Worm (Caenorhabditis elegans) whole organism, L2 larva: ENCODE results near the gene srh-76.

Experiments
- C34F6.9 ChIP-seq: fragments of 150-350 bp; optimal IDR thresholded peaks from 2 replicates; lab custom pipeline; 2014; ENCODE audit warnings: missing biosample characterization, missing genetic modification characterization
- F13H6.1 ChIP-seq: sonication (generic microtip); optimal IDR thresholded peaks from 2 replicates; lab custom pipeline; 2016; ENCODE audit warnings: missing genetic modification characterization, missing compliant biosample characterization
- R02D3.7 ChIP-seq: fragments of 150-350 bp; optimal IDR thresholded peaks from 2 replicates; lab custom pipeline; 2014; ENCODE audit warnings: missing biosample characterization, missing genetic modification characterization
- Y55F3AM.14 ChIP-seq: fragments of 200-800 bp; sonication (Bioruptor generic); optimal IDR thresholded peaks from 2 replicates; lab custom pipeline; 2018; ENCODE audit warnings: mild to moderate bottlenecking, missing genetic modification characterization, missing compliant biosample characterization
- ZK546.5 ChIP-seq: sonication (generic microtip); optimal IDR thresholded peaks from 2 replicates; lab custom pipeline; 2017; ENCODE audit warnings: missing biosample characterization, missing genetic modification characterization
- alr-1 ChIP-seq: fragments of 150-350 bp; optimal IDR thresholded peaks from 2 replicates; lab custom pipeline; 2014; ENCODE audit warnings: missing biosample characterization, missing genetic modification characterization
- aly-2 ChIP-seq: fragments of 150-350 bp; optimal IDR thresholded peaks from 2 replicates; lab custom pipeline; 2014; ENCODE audit warnings: missing biosample characterization, missing genetic modification characterization
- ama-1 ChIP-seq: fragments of 150-350 bp; optimal IDR thresholded peaks from 2 replicates; lab custom pipeline; 2018; ENCODE audit warnings: inconsistent platforms
- blmp-1 ChIP-seq: sonication (generic microtip); optimal IDR thresholded peaks from 2 replicates; lab custom pipeline; 2017; ENCODE audit warnings: missing genetic modification characterization, mild to moderate bottlenecking, missing compliant biosample characterization, antibody characterized with exemption, moderate library complexity; ENCODE audit not compliant: insufficient read depth
- ceh-16 ChIP-seq: fragments of 150-350 bp; optimal IDR thresholded peaks from 2 replicates; lab custom pipeline; 2014; ENCODE audit warnings: missing biosample characterization, missing genetic modification characterization
- ceh-82 ChIP-seq: fragments of 150-350 bp; optimal IDR thresholded peaks from 2 replicates; lab custom pipeline; 2014; ENCODE audit warnings: missing biosample characterization, missing genetic modification characterization
- crh-2 ChIP-seq: sonication (generic microtip); optimal IDR thresholded peaks from 2 replicates; lab custom pipeline; 2017; ENCODE audit warnings: missing biosample characterization, missing genetic modification characterization
- dmd-4 ChIP-seq: sonication (generic microtip); optimal IDR thresholded peaks from 2 replicates; lab custom pipeline; 2017; ENCODE audit warnings: missing biosample characterization, missing genetic modification characterization
- egl-27 ChIP-seq: sonication (generic microtip); optimal IDR thresholded peaks from 3 replicates; lab custom pipeline; 2017; ENCODE audit warnings: missing biosample characterization, missing genetic modification reagents, missing genetic modification characterization
- elt-1 ChIP-seq: fragments of 150-350 bp; optimal IDR thresholded peaks from 2 replicates; lab custom pipeline; 2014; ENCODE audit warnings: missing biosample characterization, missing genetic modification characterization
- elt-3 ChIP-seq: sonication (generic microtip); optimal IDR thresholded peaks from 2 replicates; lab custom pipeline; 2017; ENCODE audit warnings: missing biosample characterization, missing genetic modification characterization
- fos-1 ChIP-seq: fragments of 150-350 bp; optimal IDR thresholded peaks from 2 replicates; lab custom pipeline; 2014; ENCODE audit warnings: missing biosample characterization, missing genetic modification characterization
- gmeb-1 ChIP-seq: fragments of 150-350 bp; optimal IDR thresholded peaks from 2 replicates; lab custom pipeline; 2014; ENCODE audit warnings: missing biosample characterization, missing genetic modification characterization
- lin-11 ChIP-seq: fragments of 150-350 bp; sonication (generic microtip); optimal IDR thresholded peaks from 2 replicates; lab custom pipeline; 2014; ENCODE audit warnings: missing biosample characterization, missing genetic modification characterization, inconsistent platforms, mixed read lengths
- lin-13 ChIP-seq: fragments of 150-350 bp; optimal IDR thresholded peaks from 2 replicates; lab custom pipeline; 2014; ENCODE audit warnings: missing biosample characterization, missing genetic modification reagents, missing genetic modification characterization
- lin-39 ChIP-seq: fragments of 150-350 bp; optimal IDR thresholded peaks from 2 replicates; lab custom pipeline; 2014; ENCODE audit warnings: missing biosample characterization, missing genetic modification reagents, missing genetic modification characterization
- lsy-2 ChIP-seq, 2 experiments: fragments of 150-350 bp in 1 of 2; sonication (generic microtip) in 1 of 2; optimal IDR thresholded peaks; 2 replicates each; lab custom pipeline; 2014 to 2017; ENCODE audit warnings: missing biosample characterization in 2 of 2, missing genetic modification characterization in 2 of 2
- mab-5 ChIP-seq: fragments of 150-350 bp; optimal IDR thresholded peaks from 2 replicates; lab custom pipeline; 2014; ENCODE audit warnings: missing biosample characterization, missing genetic modification characterization
- mbf-1 ChIP-seq: sonication (generic microtip); optimal IDR thresholded peaks from 2 replicates; lab custom pipeline; 2017; ENCODE audit warnings: missing biosample characterization, missing genetic modification characterization
- mdl-1 ChIP-seq, 2 experiments: fragments of 150-350 bp in 1 of 2; sonication (generic microtip) in 1 of 2; optimal IDR thresholded peaks; 2 replicates each; lab custom pipeline; 2017; ENCODE audit warnings: missing biosample characterization in 2 of 2, missing genetic modification characterization in 2 of 2
- nhr-10 ChIP-seq: sonication (generic microtip); optimal IDR thresholded peaks from 2 replicates; lab custom pipeline; 2017; ENCODE audit warnings: missing biosample characterization, missing genetic modification characterization
- nhr-11 ChIP-seq: fragments of 150-350 bp; optimal IDR thresholded peaks from 2 replicates; lab custom pipeline; 2014; ENCODE audit warnings: missing biosample characterization, missing genetic modification characterization
- nhr-12 ChIP-seq: fragments of 150-350 bp; optimal IDR thresholded peaks from 2 replicates; lab custom pipeline; 2014; ENCODE audit warnings: missing biosample characterization, missing genetic modification characterization
- nhr-129 ChIP-seq: fragments of 150-350 bp; optimal IDR thresholded peaks from 2 replicates; lab custom pipeline; 2014; ENCODE audit warnings: missing biosample characterization, missing genetic modification characterization
- nhr-21 ChIP-seq: fragments of 150-350 bp; optimal IDR thresholded peaks from 2 replicates; lab custom pipeline; 2014; ENCODE audit warnings: missing biosample characterization, missing genetic modification characterization
- nhr-23 ChIP-seq: fragments of 150-350 bp; optimal IDR thresholded peaks from 2 replicates; lab custom pipeline; 2014; ENCODE audit warnings: missing biosample characterization, missing genetic modification reagents, missing genetic modification characterization
- nhr-237 ChIP-seq: fragments of 150-350 bp; optimal IDR thresholded peaks from 2 replicates; lab custom pipeline; 2014; ENCODE audit warnings: missing biosample characterization, missing genetic modification characterization
- nhr-25 ChIP-seq: fragments of 150-350 bp; sonication (generic microtip); optimal IDR thresholded peaks from 3 replicates; lab custom pipeline; 2014; ENCODE audit warnings: missing biosample characterization, missing genetic modification characterization
- nhr-6 ChIP-seq: fragments of 150-350 bp; optimal IDR thresholded peaks from 2 replicates; lab custom pipeline; 2014; ENCODE audit warnings: missing biosample characterization, missing genetic modification characterization
- nhr-77 ChIP-seq: fragments of 150-350 bp; optimal IDR thresholded peaks from 2 replicates; lab custom pipeline; 2014; ENCODE audit warnings: missing biosample characterization, missing genetic modification characterization
- peb-1 ChIP-seq: fragments of 150-350 bp; optimal IDR thresholded peaks from 2 replicates; lab custom pipeline; 2014; ENCODE audit warnings: missing biosample characterization, missing genetic modification characterization
- sem-4 ChIP-seq: fragments of 150-350 bp; optimal IDR thresholded peaks from 2 replicates; lab custom pipeline; 2014; ENCODE audit warnings: missing biosample characterization, missing genetic modification reagents, missing genetic modification characterization
- skn-1 ChIP-seq: sonication (generic microtip); optimal IDR thresholded peaks from 2 replicates; lab custom pipeline; 2017; ENCODE audit warnings: missing biosample characterization, missing genetic modification characterization
- sma-3 ChIP-seq: sonication (generic microtip); optimal IDR thresholded peaks from 2 replicates; lab custom pipeline; 2016; ENCODE audit warnings: missing genetic modification reagents, missing genetic modification characterization, missing compliant biosample characterization
- sma-9 ChIP-seq, 2 experiments: fragments of 150-350 bp in 1 of 2; sonication (generic microtip) in 1 of 2; optimal IDR thresholded peaks; 2 replicates each; lab custom pipeline; 2014 to 2016; ENCODE audit warnings: missing genetic modification characterization in 2 of 2, mild to moderate bottlenecking in 1 of 2, missing biosample characterization in 1 of 2, missing compliant biosample characterization in 1 of 2, missing genetic modification reagents in 1 of 2, moderate library complexity in 1 of 2
- snpc-4 ChIP-seq: fragments of 150-350 bp; optimal IDR thresholded peaks from 2 replicates; lab custom pipeline; 2014; ENCODE audit warnings: missing biosample characterization, missing genetic modification characterization
- unc-39 ChIP-seq: fragments of 150-350 bp; optimal IDR thresholded peaks from 2 replicates; lab custom pipeline; 2014; ENCODE audit warnings: missing biosample characterization, missing genetic modification characterization
- unc-55 ChIP-seq: fragments of 150-350 bp; sonication (generic microtip); optimal IDR thresholded peaks from 3 replicates; lab custom pipeline; 2014; ENCODE audit warnings: missing biosample characterization, missing genetic modification reagents, missing genetic modification characterization
- unc-62 ChIP-seq: fragments of 150-350 bp; optimal IDR thresholded peaks from 2 replicates; lab custom pipeline; 2014; ENCODE audit warnings: missing biosample characterization, missing genetic modification reagents, missing genetic modification characterization
- zag-1 ChIP-seq: fragments of 150-350 bp; optimal IDR thresholded peaks from 2 replicates; lab custom pipeline; 2014; ENCODE audit warnings: missing biosample characterization, missing genetic modification characterization
- ztf-1 ChIP-seq: fragments of 200-800 bp; sonication (Bioruptor generic); conservative IDR thresholded peaks from 2 replicates; pipeline ENCODE4 v1.3.6; 2022; ENCODE audit warnings: missing genetic modification characterization, missing compliant biosample characterization
- ztf-11 ChIP-seq: sonication (generic microtip); optimal IDR thresholded peaks from 2 replicates; lab custom pipeline; 2017; ENCODE audit warnings: missing biosample characterization, missing genetic modification characterization
- ztf-4 ChIP-seq: fragments of 150-350 bp; optimal IDR thresholded peaks from 2 replicates; lab custom pipeline; 2014; ENCODE audit warnings: missing biosample characterization, missing genetic modification characterization

Gene srh-76

ce11 chrV:5843415-5844337 lies 10.0 kb downstream of the srh-76 start:
- TF ChIP-seq nhr-21 (tag; lab: Kevin White, UChicago) = no peak
- peak in 1 of 2 experiments; percentile 59 for TF ChIP-seq lsy-2 (tag; optimal IDR thresholded peaks at IDR 0.05; lab: Kevin White, UChicago)
- TF ChIP-seq unc-62 = no peak
- TF ChIP-seq nhr-129 (tag; lab: Kevin White, UChicago) = peak; percentile 90
- no peak for TF ChIP-seq elt-3 (tag; lab: Kevin White, UChicago)
- TF ChIP-seq ama-1 = peak; percentile 85
- no peak for TF ChIP-seq lin-39 (tag; lab: Kevin White, UChicago)
- TF ChIP-seq skn-1 (tag; lab: Kevin White, UChicago) = no peak
- TF ChIP-seq alr-1 (tag; lab: Kevin White, UChicago) = no peak
- TF ChIP-seq mbf-1 (tag; lab: Kevin White, UChicago) = no peak
- no peak for TF ChIP-seq nhr-11 (tag; lab: Kevin White, UChicago)
- no peak for TF ChIP-seq ceh-16
- no peak for TF ChIP-seq ZK546.5 (tag; lab: Kevin White, UChicago)
- TF ChIP-seq R02D3.7 (tag; lab: Kevin White, UChicago) = no peak
- TF ChIP-seq C34F6.9 (tag; lab: Kevin White, UChicago) = peak; percentile 60
- no peak for TF ChIP-seq unc-39 (tag; lab: Kevin White, UChicago)
- no peak for TF ChIP-seq nhr-23 (tag; lab: Kevin White, UChicago)
- peak; percentile 68 for TF ChIP-seq gmeb-1 (tag; lab: Kevin White, UChicago)
- peak; percentile 17 for TF ChIP-seq mab-5
- no peak for TF ChIP-seq snpc-4 (tag; lab: Kevin White, UChicago)
- TF ChIP-seq nhr-6 (tag; lab: Kevin White, UChicago) = no peak
- no peak for TF ChIP-seq nhr-10 (tag; lab: Kevin White, UChicago)
- no peak for TF ChIP-seq dmd-4 (tag; lab: Kevin White, UChicago)
- TF ChIP-seq nhr-25 (tag; lab: Kevin White, UChicago) = no peak
- TF ChIP-seq sma-9 (GFP tag; optimal IDR thresholded peaks at IDR 0.05; lab: Kevin White, UChicago) = peak; percentile 73
- TF ChIP-seq sma-9 (tag; optimal IDR thresholded peaks at IDR 0.05; lab: Kevin White, UChicago) = no peak
- TF ChIP-seq fos-1 (tag; lab: Kevin White, UChicago) = peak; percentile 22
- no peak for TF ChIP-seq ztf-11 (tag; lab: Kevin White, UChicago)
- no peak for TF ChIP-seq ztf-4 (tag; lab: Kevin White, UChicago)
- TF ChIP-seq lin-11 (tag; lab: Kevin White, UChicago) = peak; percentile 48
- TF ChIP-seq sma-3 = peak; percentile 32
- no peak for TF ChIP-seq ceh-82
- no peak for TF ChIP-seq egl-27 (tag; lab: Kevin White, UChicago)
- no peak for TF ChIP-seq blmp-1 (tag; lab: Kevin White, UChicago)
- no peak for TF ChIP-seq F13H6.1
- no peak for TF ChIP-seq Y55F3AM.14 (GFP tag; lab: Kevin White, UChicago)
- TF ChIP-seq zag-1 (tag; lab: Kevin White, UChicago) = no peak
- peak in 1 of 2 experiments; percentile 31 for TF ChIP-seq mdl-1 (tag; optimal IDR thresholded peaks at IDR 0.05; lab: Kevin White, UChicago)
- no peak for TF ChIP-seq aly-2 (tag; lab: Kevin White, UChicago)
- TF ChIP-seq nhr-237 (tag; lab: Kevin White, UChicago) = no peak
- TF ChIP-seq nhr-12 = no peak
- TF ChIP-seq lin-13 (GFP tag; lab: Kevin White, UChicago) = no peak
- TF ChIP-seq peb-1 (tag; lab: Kevin White, UChicago) = no peak
- TF ChIP-seq crh-2 (tag; lab: Kevin White, UChicago) = peak; percentile 73
- TF ChIP-seq elt-1 (tag; lab: Kevin White, UChicago) = no peak
- no peak for TF ChIP-seq unc-55 (GFP tag; lab: Kevin White, UChicago)
- TF ChIP-seq ztf-1 = no peak
- TF ChIP-seq sem-4 (tag; lab: Kevin White, UChicago) = no peak
- TF ChIP-seq nhr-77 = no peak
- TF ChIP-seq, all 48 proteins: peak for 12
